Worm (Caenorhabditis elegans): ENCODE measurements around the gene sek-5.

ce11 chrX:5330765-5331164, 46.6 kb upstream of the sek-5 start:
- TF ChIP-seq nhr-76 (tag; optimal IDR thresholded peaks at IDR 0.05): no peak
- TF ChIP-seq unc-62 (GFP tag; optimal IDR thresholded peaks at IDR 0.05): no peak
- no peak for TF ChIP-seq pqm-1 (tag; optimal IDR thresholded peaks at IDR 0.05)
- TF ChIP-seq fos-1 (tag; optimal IDR thresholded peaks at IDR 0.05): no peak
- TF ChIP-seq unc-130 (tag; optimal IDR thresholded peaks at IDR 0.05): no peak
- no peak for TF ChIP-seq F16B12.6 (tag; optimal IDR thresholded peaks at IDR 0.05)
- no peak for TF ChIP-seq rnt-1 (tag; optimal IDR thresholded peaks at IDR 0.05)
- no peak for TF ChIP-seq lsy-2 (tag; optimal IDR thresholded peaks at IDR 0.05)
- no peak for TF ChIP-seq xbp-1 (tag; optimal IDR thresholded peaks at IDR 0.05)
- no peak for TF ChIP-seq nhr-84 (tag; optimal IDR thresholded peaks at IDR 0.05)
- no peak for TF ChIP-seq jun-1 (tag; optimal IDR thresholded peaks at IDR 0.05)
- TF ChIP-seq nhr-77 (tag; optimal IDR thresholded peaks at IDR 0.05): no peak
- no peak for TF ChIP-seq ztf-4 (tag; optimal IDR thresholded peaks at IDR 0.05)
- TF ChIP-seq lin-14 (GFP tag; optimal IDR thresholded peaks at IDR 0.05): no peak
